Fruit fly (Drosophila melanogaster) whole organism, embryonic: ENCODE measurements around the gene RhoGAPp190.

Source experiments
- Abd-B ChIP-seq: fragments of 200-800 bp; sonication (Bioruptor generic); optimal IDR thresholded peaks from 2 replicates; lab custom pipeline; 2018; ENCODE audit warnings: missing biosample characterization, mild to moderate bottlenecking, missing genetic modification characterization, moderate library complexity
- Awh ChIP-seq: fragments of 200-800 bp; sonication (Bioruptor generic); IDR thresholded peaks from 2 replicates; pipeline ENCODE4, ENCODE4 v1.3.6; 2022; ENCODE audit warnings: missing biosample characterization, missing genetic modification characterization
- CG10147 ChIP-seq: fragments of 200-800 bp; sonication (Bioruptor generic); optimal IDR thresholded peaks from 2 replicates; lab custom pipeline; 2019; ENCODE audit warnings: missing biosample characterization, mild to moderate bottlenecking, missing genetic modification characterization, moderate library complexity
- CG10959 ChIP-seq: fragments of 200-800 bp; sonication (Bioruptor generic); IDR thresholded peaks from 2 replicates; pipeline ENCODE4 v1.3.6; 2022; ENCODE audit warnings: missing biosample characterization, missing genetic modification characterization
- CG12155 ChIP-seq: fragments of 200-800 bp; sonication (Bioruptor generic); optimal IDR thresholded peaks from 3 replicates; lab custom pipeline; 2016; ENCODE audit warnings: missing biosample characterization, missing genetic modification characterization
- CG12236 ChIP-seq: fragments of 200-800 bp; sonication (Bioruptor generic); optimal IDR thresholded peaks from 2 replicates; lab custom pipeline; 2016; ENCODE audit warnings: missing biosample characterization, missing genetic modification characterization
- CG1233 ChIP-seq: fragments of 200-800 bp; sonication (Bioruptor generic); optimal IDR thresholded peaks from 4 replicates; lab custom pipeline; 2018; ENCODE audit warnings: missing biosample characterization, mild to moderate bottlenecking, missing genetic modification characterization
- CG13287 ChIP-seq: fragments of 200-800 bp; sonication (Bioruptor generic); IDR thresholded peaks from 2 replicates; pipeline ENCODE4 v1.3.6; 2022; ENCODE audit warnings: missing biosample characterization, missing genetic modification characterization; ENCODE audit not compliant: partially characterized antibody
- CG1529 ChIP-seq: fragments of 200-800 bp; sonication (Bioruptor generic); optimal IDR thresholded peaks from 3 replicates; lab custom pipeline; 2018; ENCODE audit warnings: missing biosample characterization, missing genetic modification characterization
- CG3847 ChIP-seq: fragments of 200-800 bp; sonication (Bioruptor generic); IDR thresholded peaks from 2 replicates; pipeline ENCODE4 v1.3.6; 2022; ENCODE audit warnings: missing biosample characterization, missing genetic modification characterization
- CG4707 ChIP-seq: fragments of 200-800 bp; sonication (Bioruptor generic); optimal IDR thresholded peaks from 2 replicates; lab custom pipeline; 2018; ENCODE audit warnings: missing biosample characterization, mild to moderate bottlenecking, missing genetic modification characterization, moderate library complexity
- CG6654 ChIP-seq: fragments of 200-800 bp; sonication (Bioruptor generic); optimal IDR thresholded peaks from 2 replicates; lab custom pipeline; 2017; ENCODE audit warnings: missing biosample characterization, mild to moderate bottlenecking, missing genetic modification characterization
- CG7786 ChIP-seq: fragments of 200-800 bp; sonication (Bioruptor generic); optimal IDR thresholded peaks from 2 replicates; lab custom pipeline; 2016; ENCODE audit warnings: missing biosample characterization, missing genetic modification characterization
- CTCF ChIP-seq: fragments of 200-800 bp; sonication (Bioruptor generic); optimal IDR thresholded peaks from 2 replicates; lab custom pipeline; 2017; ENCODE audit warnings: missing biosample characterization, mild to moderate bottlenecking, missing genetic modification characterization, moderate library complexity
- Chrac-16 ChIP-seq: fragments of 200-800 bp; sonication (Bioruptor generic); optimal IDR thresholded peaks from 3 replicates; lab custom pipeline; 2016; ENCODE audit warnings: missing biosample characterization, missing genetic modification characterization
- CkIIα-i1 ChIP-seq: fragments of 200-800 bp; sonication (Bioruptor generic); IDR thresholded peaks from 2 replicates; pipeline ENCODE4 v1.3.6; 2022; ENCODE audit warnings: missing biosample characterization, missing genetic modification characterization
- D19A ChIP-seq: fragments of 200-800 bp; optimal IDR thresholded peaks from 3 replicates; lab custom pipeline; 2019; ENCODE audit warnings: missing biosample characterization, mild to moderate bottlenecking, missing genetic modification characterization, moderate library complexity
- HLH4C ChIP-seq: fragments of 200-800 bp; sonication (Bioruptor generic); IDR thresholded peaks from 3 replicates; pipeline ENCODE4 v1.3.6; 2022; ENCODE audit warnings: missing biosample characterization, missing genetic modification characterization; ENCODE audit not compliant: partially characterized antibody
- HLH54F ChIP-seq: fragments of 200-800 bp; sonication (Bioruptor generic); optimal IDR thresholded peaks from 3 replicates; lab custom pipeline; 2016; ENCODE audit warnings: missing biosample characterization, missing genetic modification characterization
- Hr51 ChIP-seq, 2 experiments: fragments of 200-800 bp; sonication (Bioruptor generic); optimal IDR thresholded peaks; 2 replicates in 1 of 2; 3 replicates in 1 of 2; lab custom pipeline; 2016 to 2018; ENCODE audit warnings: missing biosample characterization in 2 of 2, missing genetic modification characterization in 2 of 2, mild to moderate bottlenecking in 1 of 2, moderate library complexity in 1 of 2
- Hr78 ChIP-seq, 2 experiments: fragments of 200-800 bp in 1 of 2; fragments of >200 bp in 1 of 2; sonication (Bioruptor generic) in 1 of 2; optimal IDR thresholded peaks; 2 replicates each; lab custom pipeline; 2017 to 2019; ENCODE audit warnings: missing biosample characterization in 2 of 2, missing genetic modification characterization in 2 of 2, mild to moderate bottlenecking in 1 of 2, moderate library complexity in 1 of 2
- Med ChIP-seq: fragments of 200-800 bp; sonication (Bioruptor generic); peaks from one replicate; lab custom pipeline; 2016; ENCODE audit warnings: missing biosample characterization, missing genetic modification characterization, mild to moderate bottlenecking, inconsistent platforms, moderate library complexity
- Meics ChIP-seq: fragments of 200-800 bp; sonication (Bioruptor generic); optimal IDR thresholded peaks from 2 replicates; lab custom pipeline; 2017; ENCODE audit warnings: missing biosample characterization, mild to moderate bottlenecking, missing genetic modification characterization
- NFAT ChIP-seq: fragments of 200-800 bp; sonication (Bioruptor generic); IDR thresholded peaks from 2 replicates; pipeline ENCODE4 v1.3.6; 2022; ENCODE audit warnings: missing biosample characterization, missing genetic modification characterization
- Nf-YB ChIP-seq: fragments of 200-800 bp; sonication (Bioruptor generic); optimal IDR thresholded peaks from 3 replicates; lab custom pipeline; 2019; ENCODE audit warnings: missing biosample characterization, mild to moderate bottlenecking, missing genetic modification characterization, moderate library complexity
- Oli ChIP-seq: fragments of 200-800 bp; sonication (Bioruptor generic); optimal IDR thresholded peaks from 2 replicates; lab custom pipeline; 2018; ENCODE audit warnings: missing biosample characterization, mild to moderate bottlenecking, missing genetic modification characterization, moderate library complexity
- Pdp1 ChIP-seq, 2 experiments: fragments of 200-800 bp; sonication (Bioruptor generic); optimal IDR thresholded peaks; 3 replicates each; lab custom pipeline; 2016; ENCODE audit warnings: missing biosample characterization in 2 of 2, missing genetic modification characterization in 2 of 2, mild to moderate bottlenecking in 1 of 2, moderate library complexity in 1 of 2
- Scr ChIP-seq: fragments of 200-800 bp; sonication (Bioruptor generic); IDR thresholded peaks from 2 replicates; pipeline ENCODE4 v1.3.6; 2022; ENCODE audit warnings: missing biosample characterization, missing genetic modification characterization; ENCODE audit not compliant: partially characterized antibody
- Sox102F ChIP-seq: fragments of 200-800 bp; sonication (Bioruptor generic); optimal IDR thresholded peaks from 2 replicates; lab custom pipeline; 2018; ENCODE audit warnings: missing biosample characterization, mild to moderate bottlenecking, missing genetic modification characterization, moderate library complexity
- TFAM ChIP-seq: fragments of 200-800 bp; sonication (Bioruptor generic); optimal IDR thresholded peaks from 2 replicates; lab custom pipeline; 2017; ENCODE audit warnings: missing biosample characterization, missing genetic modification characterization, inconsistent platforms
- Usf ChIP-seq: fragments of 200-800 bp; sonication (Bioruptor generic); optimal IDR thresholded peaks from 2 replicates; lab custom pipeline; 2017; ENCODE audit warnings: missing genotype, missing biosample characterization, missing genetic modification characterization
- bsh ChIP-seq, 2 experiments: fragments of 200-800 bp; sonication (Bioruptor generic); optimal IDR thresholded peaks; 2 replicates each; lab custom pipeline; 2017 to 2018; ENCODE audit warnings: mild to moderate bottlenecking in 2 of 2, missing biosample characterization in 2 of 2, missing genetic modification characterization in 2 of 2, moderate library complexity in 1 of 2
- croc ChIP-seq: fragments of 200-800 bp; sonication (Bioruptor generic); conservative IDR thresholded peaks from 3 replicates; pipeline ENCODE4 v1.3.6; 2022; ENCODE audit warnings: missing biosample characterization, missing genetic modification characterization
- dmrt99B ChIP-seq: fragments of 200-800 bp; sonication (Bioruptor generic); optimal IDR thresholded peaks from 2 replicates; lab custom pipeline; 2018; ENCODE audit warnings: missing biosample characterization, mild to moderate bottlenecking, missing genetic modification characterization, moderate library complexity
- ewg ChIP-seq: fragments of 200-800 bp; sonication (Bioruptor generic); optimal IDR thresholded peaks from 3 replicates; lab custom pipeline; 2017; ENCODE audit warnings: mild to moderate bottlenecking, missing biosample characterization, missing genetic modification reagents, missing genetic modification characterization
- exex ChIP-seq: fragments of 200-800 bp; sonication (Bioruptor generic); optimal IDR thresholded peaks from 4 replicates; lab custom pipeline; 2018; ENCODE audit warnings: missing biosample characterization, mild to moderate bottlenecking, missing genetic modification characterization, moderate library complexity
- gem ChIP-seq: fragments of 200-800 bp; sonication (Bioruptor generic); optimal IDR thresholded peaks from 2 replicates; lab custom pipeline; 2019; ENCODE audit warnings: missing biosample characterization, mild to moderate bottlenecking, missing genetic modification characterization, moderate library complexity
- jing ChIP-seq: fragments of 200-800 bp; sonication (Bioruptor generic); optimal IDR thresholded peaks from 2 replicates; lab custom pipeline; 2018; ENCODE audit warnings: missing biosample characterization, mild to moderate bottlenecking, missing genetic modification characterization
- kay ChIP-seq: fragments of 200-800 bp; sonication (Bioruptor generic); optimal IDR thresholded peaks from 2 replicates; lab custom pipeline; 2016; ENCODE audit warnings: missing biosample characterization, missing genetic modification characterization
- lab ChIP-seq: fragments of 200-800 bp; sonication (Bioruptor generic); optimal IDR thresholded peaks from 3 replicates; lab custom pipeline; 2017; ENCODE audit warnings: missing biosample characterization, missing genetic modification characterization, mild to moderate bottlenecking, moderate library complexity, missing genetic modification reagents
- nmo ChIP-seq: fragments of 200-800 bp; sonication (Bioruptor generic); optimal IDR thresholded peaks from 2 replicates; lab custom pipeline; 2018; ENCODE audit warnings: missing biosample characterization, mild to moderate bottlenecking, missing genetic modification characterization, moderate library complexity
- oc ChIP-seq: fragments of 200-800 bp; sonication (Bioruptor generic); optimal IDR thresholded peaks from 2 replicates; lab custom pipeline; 2018; ENCODE audit warnings: missing biosample characterization, mild to moderate bottlenecking, missing genetic modification characterization, moderate library complexity
- pb ChIP-seq: fragments of 200-800 bp; sonication (Bioruptor generic); optimal IDR thresholded peaks from 3 replicates; lab custom pipeline; 2016; ENCODE audit warnings: missing biosample characterization, missing genetic modification characterization
- pita ChIP-seq: fragments of 200-800 bp; sonication (Bioruptor generic); optimal IDR thresholded peaks from 2 replicates; lab custom pipeline; 2017; ENCODE audit warnings: missing biosample characterization, mild to moderate bottlenecking, missing genetic modification characterization
- seq ChIP-seq: fragments of 200-800 bp; sonication (Bioruptor generic); IDR thresholded peaks from 2 replicates; pipeline ENCODE4 v1.3.6; 2022; ENCODE audit warnings: missing biosample characterization, missing genetic modification characterization
- sim ChIP-seq: fragments of 200-800 bp; sonication (Bioruptor generic); IDR thresholded peaks from 2 replicates; pipeline ENCODE4 v1.3.6; 2022; ENCODE audit warnings: missing biosample characterization, missing genetic modification characterization
- slp2 ChIP-seq: fragments of 200-800 bp; sonication (Bioruptor generic); optimal IDR thresholded peaks from 2 replicates; lab custom pipeline; 2016; ENCODE audit warnings: missing biosample characterization, missing genetic modification characterization
- so ChIP-seq: fragments of 200-800 bp; sonication (Bioruptor generic); IDR thresholded peaks from 3 replicates; pipeline ENCODE4 v1.3.6; 2022; ENCODE audit warnings: missing biosample characterization, missing genetic modification characterization
- vvl ChIP-seq: fragments of 200-800 bp; sonication (Bioruptor generic); IDR thresholded peaks from 2 replicates; pipeline ENCODE4 v1.3.6; 2022; ENCODE audit warnings: missing biosample characterization, missing genetic modification characterization

RhoGAPp190 gene

dm6 chrX:17631996-17632612 lies 20.3 kb downstream of the RhoGAPp190 start, which contains the start of the genes corolla and ND-24 (continued):
- TF ChIP-seq CG1233 (GFP tag; lab: Kevin White, UChicago) (peak; percentile 71), Pdp1 (GFP tag; optimal IDR thresholded peaks at IDR 0.05; lab: Kevin White, UChicago) (peak; percentile 86 to 90), HLH54F (GFP tag; lab: Kevin White, UChicago) (peak; percentile 90), Med (GFP tag; lab: Kevin White, UChicago) (peak; percentile 97), HLH4C (GFP tag; lab: Robert Waterston, UW) (peak; percentile 88), kay (GFP tag; lab: Kevin White, UChicago) (peak; percentile 64), CG10147 (GFP tag; lab: Kevin White, UChicago) (peak; percentile 71), CG3847 (peak; percentile 91), CG7786 (GFP tag; lab: Kevin White, UChicago) (peak; percentile 77), Hr78 (GFP tag; optimal IDR thresholded peaks at IDR 0.05; lab: Kevin White, UChicago) (no peak), gem (tag; lab: Kevin White, UChicago) (peak; percentile 90), dmrt99B (tag; lab: Kevin White, UChicago) (no peak), vvl (GFP tag; lab: Robert Waterston, UW) (peak; percentile 93), jing (GFP tag; lab: Kevin White, UChicago) (no peak), seq (GFP tag; lab: Robert Waterston, UW) (peak; percentile 69), Chrac-16 (peak; percentile 85), lab (no peak), Oli (tag; lab: Kevin White, UChicago) (peak; percentile 62), sim (peak; percentile 79), Usf (GFP tag; lab: Kevin White, UChicago) (no peak), TFAM (no peak), Awh (GFP tag; lab: Robert Waterston, UW) (peak; percentile 86), Nf-YB (GFP tag; lab: Kevin White, UChicago) (peak; percentile 45), nmo (GFP tag; lab: Kevin White, UChicago) (peak; percentile 84), pita (GFP tag; lab: Kevin White, UChicago) (no peak), D19A (tag; lab: Kevin White, UChicago) (peak; percentile 37), slp2 (GFP tag; lab: Kevin White, UChicago) (peak; percentile 78), CG6654 (GFP tag; lab: Kevin White, UChicago) (no peak), Abd-B (GFP tag; lab: Kevin White, UChicago) (peak; percentile 79), ewg (GFP tag; lab: Kevin White, UChicago) (peak; percentile 49), CkIIα-i1 (GFP tag; lab: Robert Waterston, UW) (0 out of 2 replicates have a peak, but pooled peaks have one; percentile 13), CG1529 (peak; percentile 52), bsh (GFP tag; optimal IDR thresholded peaks at IDR 0.05; lab: Kevin White, UChicago) (peak in 1 of 2 experiments; percentile 85), oc (tag; lab: Kevin White, UChicago) (no peak), CG12236 (GFP tag; lab: Kevin White, UChicago) (peak; percentile 48), so (GFP tag; lab: Robert Waterston, UW) (peak; percentile 84; the same call in 2 of the 3 replicates), croc (GFP tag; lab: Robert Waterston, UW) (peak; percentile 69), NFAT (GFP tag; lab: Robert Waterston, UW) (peak; percentile 81), Scr (GFP tag; lab: Robert Waterston, UW) (peak; percentile 91), Sox102F (GFP tag; lab: Kevin White, UChicago) (no peak), CTCF (GFP tag; lab: Kevin White, UChicago) (peak; percentile 24), CG13287 (GFP tag; lab: Robert Waterston, UW) (peak; percentile 92), Meics (GFP tag; lab: Kevin White, UChicago) (no peak), CG10959 (GFP tag; lab: Robert Waterston, UW) (peak; percentile 85), exex (tag; lab: Kevin White, UChicago) (no peak), CG4707 (GFP tag; lab: Kevin White, UChicago) (no peak), Hr51 (GFP tag; optimal IDR thresholded peaks at IDR 0.05; lab: Kevin White, UChicago) (peak; percentile 78 to 82), CG12155 (peak; percentile 83), pb (GFP tag; lab: Kevin White, UChicago) (peak; percentile 45)
